Fruit fly (Drosophila melanogaster) whole organism, embryonic: Measurements from ENCODE around the gene lwr.
A peak's percentile ranks its signal among the peaks of the same experiment; 100 is the strongest.

Experiments
- Blimp-1 ChIP-seq: fragments of 200-800 bp; sonication (Bioruptor generic); optimal IDR thresholded peaks from 3 replicates; lab custom pipeline; 2018; ENCODE audit warnings: missing biosample characterization, missing genetic modification characterization, mild to moderate bottlenecking, moderate library complexity, missing genetic modification reagents
- CG1024 ChIP-seq: fragments of 200-800 bp; sonication (Bioruptor generic); IDR thresholded peaks from 2 replicates; pipeline ENCODE4 v1.3.6; 2022; ENCODE audit warnings: missing biosample characterization, missing genetic modification characterization
- CG11085 ChIP-seq: fragments of 200-800 bp; sonication (Bioruptor generic); IDR thresholded peaks from 2 replicates; pipeline ENCODE4 v1.3.6; 2022; ENCODE audit warnings: missing biosample characterization, missing genetic modification characterization
- CG11560 ChIP-seq: fragments of 200-800 bp; sonication (Bioruptor generic); IDR thresholded peaks from 3 replicates; pipeline ENCODE4 v1.3.6; 2022; ENCODE audit warnings: missing biosample characterization, missing genetic modification characterization
- CG12104 ChIP-seq: fragments of 200-800 bp; sonication (Bioruptor generic); optimal IDR thresholded peaks from 3 replicates; lab custom pipeline; 2016; ENCODE audit warnings: missing biosample characterization, missing genetic modification characterization
- CG13123 ChIP-seq: fragments of 200-800 bp; sonication (Bioruptor generic); optimal IDR thresholded peaks from 2 replicates; lab custom pipeline; 2016; ENCODE audit warnings: missing biosample characterization, missing genetic modification characterization
- CG13775 ChIP-seq: fragments of 200-800 bp; sonication (Bioruptor generic); optimal IDR thresholded peaks from 3 replicates; lab custom pipeline; 2017; ENCODE audit warnings: missing biosample characterization, mild to moderate bottlenecking, missing genetic modification characterization
- CG14050 ChIP-seq: fragments of 200-800 bp; sonication (Bioruptor generic); IDR thresholded peaks from 3 replicates; pipeline ENCODE4 v1.3.6; 2022; ENCODE audit warnings: missing biosample characterization, missing genetic modification characterization
- CG14667 ChIP-seq: fragments of 200-800 bp; sonication (Bioruptor generic); IDR thresholded peaks from 2 replicates; pipeline ENCODE4 v1.3.6; 2022; ENCODE audit warnings: missing biosample characterization, missing genetic modification characterization
- CG15696 ChIP-seq: fragments of 200-800 bp; sonication (Bioruptor generic); optimal IDR thresholded peaks from 2 replicates; lab custom pipeline; 2019; ENCODE audit warnings: missing biosample characterization, mild to moderate bottlenecking, missing genetic modification characterization, moderate library complexity
- CG1602 ChIP-seq: fragments of 200-800 bp; sonication (Bioruptor generic); optimal IDR thresholded peaks from 3 replicates; lab custom pipeline; 2016; ENCODE audit warnings: missing biosample characterization, missing genetic modification characterization
- CG18262 ChIP-seq: fragments of 200-800 bp; optimal IDR thresholded peaks from 3 replicates; lab custom pipeline; 2019; ENCODE audit warnings: missing biosample characterization, mild to moderate bottlenecking, missing genetic modification characterization, moderate library complexity
- CG33557 ChIP-seq: fragments of 200-800 bp; sonication (Bioruptor generic); optimal IDR thresholded peaks from 2 replicates; lab custom pipeline; 2019; ENCODE audit warnings: missing biosample characterization, mild to moderate bottlenecking, missing genetic modification characterization, moderate library complexity
- CG34224 ChIP-seq: fragments of 200-800 bp; sonication (Bioruptor generic); IDR thresholded peaks from 3 replicates; pipeline ENCODE4 v1.3.6; 2022; ENCODE audit warnings: missing biosample characterization, missing genetic modification characterization; ENCODE audit not compliant: partially characterized antibody
- CG5180 ChIP-seq: fragments of 200-800 bp; sonication (Bioruptor generic); optimal IDR thresholded peaks from 3 replicates; lab custom pipeline; 2017; ENCODE audit warnings: missing biosample characterization, missing genetic modification characterization, mild to moderate bottlenecking, moderate library complexity, missing genetic modification reagents
- CG5245 ChIP-seq: fragments of 200-800 bp; sonication (Bioruptor generic); optimal IDR thresholded peaks from 3 replicates; lab custom pipeline; 2016; ENCODE audit warnings: missing biosample characterization, missing genetic modification characterization
- CG8290 ChIP-seq, 3 experiments: fragments of 200-800 bp; sonication (Bioruptor generic); optimal IDR thresholded peaks; 2 replicates each; lab custom pipeline; 2016 to 2019; ENCODE audit warnings: missing biosample characterization in 3 of 3, missing genetic modification characterization in 3 of 3, mild to moderate bottlenecking in 2 of 3, moderate library complexity in 1 of 3
- CG8359 ChIP-seq: fragments of 200-800 bp; sonication (Bioruptor generic); optimal IDR thresholded peaks from 2 replicates; lab custom pipeline; 2017; ENCODE audit warnings: missing biosample characterization, mild to moderate bottlenecking, missing genetic modification characterization, borderline replicate concordance
- CG9215 ChIP-seq: fragments of 200-800 bp; sonication (Bioruptor generic); IDR thresholded peaks from 2 replicates; pipeline ENCODE4 v1.3.6; 2022; ENCODE audit warnings: missing biosample characterization, missing genetic modification characterization
- CG9876 ChIP-seq: fragments of 200-800 bp; sonication (Bioruptor generic); optimal IDR thresholded peaks from 2 replicates; lab custom pipeline; 2016; ENCODE audit warnings: missing biosample characterization, missing genetic modification characterization
- D ChIP-seq, 2 experiments: fragments of 200-800 bp in 1 of 2; fragments of >200 bp in 1 of 2; sonication (Bioruptor generic) in 1 of 2; optimal IDR thresholded peaks; 2 replicates in 1 of 2; 3 replicates in 1 of 2; lab custom pipeline; 2017; ENCODE audit warnings: mild to moderate bottlenecking in 1 of 2, missing biosample characterization in 1 of 2, missing genetic modification characterization in 1 of 2, missing genetic modification reagents in 1 of 2
- MTF-1 ChIP-seq: fragments of 200-800 bp; sonication (Bioruptor generic); optimal IDR thresholded peaks from 2 replicates; lab custom pipeline; 2018; ENCODE audit warnings: missing biosample characterization, mild to moderate bottlenecking, missing genetic modification characterization, borderline replicate concordance
- Med ChIP-seq: fragments of 200-800 bp; sonication (Bioruptor generic); peaks from one replicate; lab custom pipeline; 2016; ENCODE audit warnings: missing biosample characterization, missing genetic modification characterization, mild to moderate bottlenecking, inconsistent platforms, moderate library complexity
- NC2β ChIP-seq: fragments of 200-800 bp; sonication (Bioruptor generic); optimal IDR thresholded peaks from 2 replicates; lab custom pipeline; 2016; ENCODE audit warnings: missing biosample characterization, missing genetic modification characterization
- NK7.1 ChIP-seq: fragments of 200-800 bp; sonication (Bioruptor generic); optimal IDR thresholded peaks from 3 replicates; lab custom pipeline; 2016; ENCODE audit warnings: missing biosample characterization, missing genetic modification characterization
- Trl ChIP-seq, 3 experiments: fragments of >200 bp in 2 of 3; fragments of 200-800 bp in 1 of 3; sonication (Bioruptor generic) in 1 of 3; optimal IDR thresholded peaks; 2 replicates in 1 of 3; 3 replicates in 2 of 3; lab custom pipeline; 2016 to 2017; ENCODE audit warnings: missing biosample characterization in 1 of 3, missing genetic modification characterization in 1 of 3
- bcd ChIP-seq: fragments of 200-800 bp; sonication (Bioruptor generic); optimal IDR thresholded peaks from 2 replicates; lab custom pipeline; 2017; ENCODE audit warnings: missing biosample characterization, mild to moderate bottlenecking, missing genetic modification characterization
- chm ChIP-seq: fragments of 200-800 bp; sonication (Bioruptor generic); IDR thresholded peaks from 2 replicates; pipeline ENCODE4 v1.3.6; 2022; ENCODE audit warnings: missing biosample characterization, missing genetic modification characterization
- dan ChIP-seq: fragments of 200-800 bp; sonication (Bioruptor generic); IDR thresholded peaks from 2 replicates; pipeline ENCODE4 v1.3.6; 2022; ENCODE audit warnings: missing biosample characterization, missing genetic modification characterization
- esg ChIP-seq: fragments of 200-800 bp; sonication (Bioruptor generic); conservative IDR thresholded peaks from 2 replicates; pipeline ENCODE4 v1.3.6; 2022; ENCODE audit warnings: missing biosample characterization, missing genetic modification characterization
- eve ChIP-seq, 2 experiments: fragments of >200 bp; optimal IDR thresholded peaks; 2 replicates each; lab custom pipeline; 2017; ENCODE audit warnings: missing biosample characterization in 2 of 2, missing genetic modification characterization in 2 of 2
- ewg ChIP-seq: fragments of 200-800 bp; sonication (Bioruptor generic); optimal IDR thresholded peaks from 3 replicates; lab custom pipeline; 2017; ENCODE audit warnings: mild to moderate bottlenecking, missing biosample characterization, missing genetic modification reagents, missing genetic modification characterization
- fd102C ChIP-seq: fragments of 200-800 bp; sonication (Bioruptor generic); optimal IDR thresholded peaks from 2 replicates; lab custom pipeline; 2018; ENCODE audit warnings: missing biosample characterization, mild to moderate bottlenecking, missing genetic modification characterization, moderate library complexity
- ftz-f1 ChIP-seq: fragments of 200-800 bp; sonication (Bioruptor generic); optimal IDR thresholded peaks from 2 replicates; lab custom pipeline; 2016; ENCODE audit warnings: missing biosample characterization, missing genetic modification characterization
- gce ChIP-seq: fragments of 200-800 bp; sonication (Bioruptor generic); IDR thresholded peaks from 3 replicates; pipeline ENCODE4 v1.3.6; 2022; ENCODE audit warnings: missing biosample characterization, missing genetic modification characterization
- gro ChIP-seq: fragments of 200-800 bp; sonication (Bioruptor generic); optimal IDR thresholded peaks from 2 replicates; lab custom pipeline; 2016; ENCODE audit warnings: missing biosample characterization, missing genetic modification characterization
- h ChIP-seq: fragments of >200 bp; optimal IDR thresholded peaks from 2 replicates; lab custom pipeline; 2017
- hth ChIP-seq: fragments of >200 bp; optimal IDR thresholded peaks from 2 replicates; lab custom pipeline; 2017; ENCODE audit warnings: inconsistent platforms
- lab ChIP-seq: fragments of 200-800 bp; sonication (Bioruptor generic); optimal IDR thresholded peaks from 3 replicates; lab custom pipeline; 2017; ENCODE audit warnings: missing biosample characterization, missing genetic modification characterization, mild to moderate bottlenecking, moderate library complexity, missing genetic modification reagents
- nom ChIP-seq: fragments of 200-800 bp; sonication (Bioruptor generic); optimal IDR thresholded peaks from 2 replicates; lab custom pipeline; 2017; ENCODE audit warnings: missing biosample characterization, missing genetic modification characterization, mild to moderate bottlenecking, moderate library complexity, missing genetic modification reagents
- pita ChIP-seq: fragments of 200-800 bp; sonication (Bioruptor generic); optimal IDR thresholded peaks from 2 replicates; lab custom pipeline; 2017; ENCODE audit warnings: missing biosample characterization, mild to moderate bottlenecking, missing genetic modification characterization
- pros ChIP-seq: fragments of 200-800 bp; sonication (Bioruptor generic); optimal IDR thresholded peaks from 3 replicates; lab custom pipeline; 2019; ENCODE audit warnings: missing biosample characterization, mild to moderate bottlenecking, missing genetic modification characterization, moderate library complexity
- run ChIP-seq: fragments of 200-800 bp; sonication (Bioruptor generic); optimal IDR thresholded peaks from 3 replicates; lab custom pipeline; 2018; ENCODE audit warnings: missing biosample characterization, mild to moderate bottlenecking, missing genetic modification characterization
- schlank ChIP-seq: fragments of 200-800 bp; sonication (Bioruptor generic); optimal IDR thresholded peaks from 2 replicates; lab custom pipeline; 2018; ENCODE audit warnings: missing biosample characterization, mild to moderate bottlenecking, missing genetic modification characterization
- scrt ChIP-seq: fragments of 200-800 bp; sonication (Bioruptor generic); optimal IDR thresholded peaks from 2 replicates; lab custom pipeline; 2018; ENCODE audit warnings: missing biosample characterization, mild to moderate bottlenecking, missing genetic modification characterization, moderate library complexity
- seq ChIP-seq: fragments of 200-800 bp; sonication (Bioruptor generic); IDR thresholded peaks from 2 replicates; pipeline ENCODE4 v1.3.6; 2022; ENCODE audit warnings: missing biosample characterization, missing genetic modification characterization
- tap ChIP-seq: fragments of 200-800 bp; optimal IDR thresholded peaks from 3 replicates; lab custom pipeline; 2019; ENCODE audit warnings: missing biosample characterization, mild to moderate bottlenecking, missing genetic modification characterization, moderate library complexity
- toy ChIP-seq: fragments of 200-800 bp; sonication (Bioruptor generic); IDR thresholded peaks from 2 replicates; pipeline ENCODE4 v1.3.6; 2022; ENCODE audit warnings: missing biosample characterization, missing genetic modification characterization

lwr gene

DNA sequence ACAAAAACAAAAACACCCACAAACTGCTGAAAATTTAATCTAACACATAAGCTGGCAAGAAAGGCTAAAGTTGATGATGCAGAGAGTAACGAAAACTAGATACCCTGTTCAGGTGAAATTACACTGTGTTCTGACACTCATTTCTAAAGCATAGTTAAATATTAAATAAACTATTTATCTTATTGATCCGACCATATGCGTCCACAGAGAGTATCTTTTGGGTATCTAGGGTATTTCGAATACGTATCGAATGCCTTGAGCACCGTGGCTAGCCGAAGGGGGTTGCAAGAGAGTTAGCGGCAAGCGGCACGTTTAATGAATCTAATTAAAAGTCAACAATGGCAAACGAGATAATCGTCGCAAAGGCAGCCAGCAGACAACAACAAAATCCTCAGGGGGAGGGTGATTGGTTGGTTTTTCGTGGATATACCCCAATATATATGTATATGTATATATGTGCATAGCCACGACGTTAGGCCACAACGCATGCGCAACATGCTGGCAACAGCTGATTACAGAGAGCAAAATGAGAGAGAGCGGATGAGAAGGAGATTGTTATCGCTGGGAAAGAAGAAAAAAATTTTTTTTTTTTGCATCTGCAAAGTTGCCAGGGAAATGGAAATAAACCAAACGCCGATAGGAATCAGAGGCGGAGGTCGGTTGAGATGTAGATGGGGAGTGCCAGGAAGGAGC, 20.3 kb downstream of the lwr start (continued):
- peak; percentile 80 for TF ChIP-seq tap (tag; lab: Kevin White, UChicago)
- peak in 1 of 2 experiments; percentile 87 for TF ChIP-seq eve (GFP tag; optimal IDR thresholded peaks at IDR 0.05; lab: Kevin White, UChicago)
- TF ChIP-seq CG18262 (tag; lab: Kevin White, UChicago) = peak; percentile 91
- TF ChIP-seq CG8359 = peak; percentile 65
- TF ChIP-seq lab (GFP tag; lab: Kevin White, UChicago) = peak; percentile 87
- no peak for TF ChIP-seq CG34224
- peak; percentile 58 for TF ChIP-seq CG1024 (GFP tag; lab: Robert Waterston, UW)
- peak; percentile 70 for TF ChIP-seq dan (GFP tag; lab: Robert Waterston, UW)
- TF ChIP-seq ftz-f1 (GFP tag; lab: Kevin White, UChicago) = no peak
- TF ChIP-seq chm = peak; percentile 82
- no peak for TF ChIP-seq hth (lab: Kevin White, UChicago)
- no peak for TF ChIP-seq pita
- TF ChIP-seq CG14050 = peak; percentile 81
- TF ChIP-seq toy (GFP tag; lab: Robert Waterston, UW) = 0 out of 2 replicates have a peak, but pooled peaks have one; percentile 15
- TF ChIP-seq Blimp-1 (GFP tag; lab: Kevin White, UChicago) = peak; percentile 84
- TF ChIP-seq NK7.1 = no peak
- peak; percentile 11 for TF ChIP-seq CG5180 (GFP tag; lab: Kevin White, UChicago)
- peak; percentile 11 for TF ChIP-seq CG8290 (GFP tag; optimal IDR thresholded peaks at IDR 0.05; lab: Kevin White, UChicago)
- peak in 1 of 2 experiments; percentile 62 for TF ChIP-seq CG8290 (tag; optimal IDR thresholded peaks at IDR 0.05; lab: Kevin White, UChicago)
- peak; percentile 69 for TF ChIP-seq seq (GFP tag; lab: Robert Waterston, UW)
- peak; percentile 63 for TF ChIP-seq fd102C
- peak; percentile 85 for TF ChIP-seq esg (GFP tag; lab: Robert Waterston, UW)
- TF ChIP-seq D (optimal IDR thresholded peaks at IDR 0.05; lab: Kevin White, UChicago) = no peak
- peak; percentile 82 for TF ChIP-seq D (GFP tag; optimal IDR thresholded peaks at IDR 0.05; lab: Kevin White, UChicago)
- no peak for TF ChIP-seq CG9876 (GFP tag; lab: Kevin White, UChicago)
- TF ChIP-seq CG13775 (GFP tag; lab: Kevin White, UChicago) = peak; percentile 47
- TF ChIP-seq Med (GFP tag; lab: Kevin White, UChicago) = peak; percentile 86
- no peak for TF ChIP-seq CG12104 (GFP tag; lab: Kevin White, UChicago)
- TF ChIP-seq run (tag; lab: Kevin White, UChicago) = peak; percentile 28
- 0 out of 2 replicates have a peak, but pooled peaks have one; percentile 64 for TF ChIP-seq CG11085 (GFP tag; lab: Robert Waterston, UW)
- TF ChIP-seq CG33557 (GFP tag; lab: Kevin White, UChicago) = peak; percentile 49
- peak; percentile 72 for TF ChIP-seq NC2β (GFP tag; lab: Kevin White, UChicago)
- peak; percentile 72 for TF ChIP-seq CG15696
- TF ChIP-seq scrt (GFP tag; lab: Kevin White, UChicago) = peak; percentile 65
- peak; percentile 24 to 45 for TF ChIP-seq Trl (optimal IDR thresholded peaks at IDR 0.05; lab: Kevin White, UChicago)
- peak; percentile 32 for TF ChIP-seq Trl (GFP tag; optimal IDR thresholded peaks at IDR 0.05; lab: Kevin White, UChicago)
- TF ChIP-seq CG1602 (GFP tag; lab: Kevin White, UChicago) = peak; percentile 81
- peak; percentile 56 for TF ChIP-seq CG5245 (GFP tag; lab: Kevin White, UChicago)
- TF ChIP-seq schlank (tag; lab: Kevin White, UChicago) = no peak
- peak; percentile 66 for TF ChIP-seq CG13123 (GFP tag; lab: Kevin White, UChicago)
- peak; percentile 60 for TF ChIP-seq gro (GFP tag; lab: Kevin White, UChicago)
- peak; percentile 47 for TF ChIP-seq CG9215 (GFP tag; lab: Robert Waterston, UW)
- TF ChIP-seq h (lab: Kevin White, UChicago) = no peak
- peak; percentile 74 for TF ChIP-seq CG14667 (GFP tag; lab: Robert Waterston, UW)
- peak; percentile 77 for TF ChIP-seq bcd (GFP tag; lab: Kevin White, UChicago)
- TF ChIP-seq MTF-1 = peak; percentile 68
- TF ChIP-seq pros (GFP tag; lab: Kevin White, UChicago) = peak; percentile 87
- TF ChIP-seq nom (GFP tag; lab: Kevin White, UChicago) = no peak
- TF ChIP-seq CG11560 (tag; lab: Robert Waterston, UW) = no peak
- peak; percentile 46 for TF ChIP-seq ewg (GFP tag; lab: Kevin White, UChicago)
- TF ChIP-seq gce (GFP tag; lab: Robert Waterston, UW) = peak; percentile 78; the same call in 2 of the 3 replicates
